Fruit fly (Drosophila melanogaster) whole organism, embryonic: Measurements from ENCODE around the gene CG15446.

Experiments used
- Adf1 ChIP-seq: fragments of 200-800 bp; sonication (Bioruptor generic); IDR thresholded peaks from 2 replicates; pipeline ENCODE4 v1.3.6; 2022; ENCODE audit warnings: missing biosample characterization, missing genetic modification characterization
- Asciz ChIP-seq: fragments of 200-800 bp; sonication (Bioruptor generic); optimal IDR thresholded peaks from 2 replicates; lab custom pipeline; 2017; ENCODE audit warnings: missing biosample characterization, mild to moderate bottlenecking, missing genetic modification characterization, missing genetic modification reagents
- Bdp1 ChIP-seq: fragments of 200-800 bp; sonication (Bioruptor generic); optimal IDR thresholded peaks from 3 replicates; lab custom pipeline; 2016; ENCODE audit warnings: missing biosample characterization, missing genetic modification characterization
- CG10979 ChIP-seq: fragments of 200-800 bp; sonication (Bioruptor generic); optimal IDR thresholded peaks from 2 replicates; lab custom pipeline; 2018; ENCODE audit warnings: missing biosample characterization, mild to moderate bottlenecking, missing genetic modification characterization, moderate library complexity
- CG11504 ChIP-seq: fragments of 200-800 bp; sonication (Bioruptor generic); optimal IDR thresholded peaks from 3 replicates; lab custom pipeline; 2019; ENCODE audit warnings: missing biosample characterization, mild to moderate bottlenecking, missing genetic modification characterization, moderate library complexity
- CG14050 ChIP-seq: fragments of 200-800 bp; sonication (Bioruptor generic); IDR thresholded peaks from 3 replicates; pipeline ENCODE4 v1.3.6; 2022; ENCODE audit warnings: missing biosample characterization, missing genetic modification characterization
- CG14667 ChIP-seq: fragments of 200-800 bp; sonication (Bioruptor generic); IDR thresholded peaks from 2 replicates; pipeline ENCODE4 v1.3.6; 2022; ENCODE audit warnings: missing biosample characterization, missing genetic modification characterization
- CG16813 ChIP-seq: fragments of 200-800 bp; sonication (Bioruptor generic); IDR thresholded peaks from 3 replicates; pipeline ENCODE4 v1.3.6; 2022; ENCODE audit warnings: missing biosample characterization, missing genetic modification characterization; ENCODE audit not compliant: partially characterized antibody
- CG17802 ChIP-seq: fragments of 200-800 bp; sonication (Bioruptor generic); optimal IDR thresholded peaks from 2 replicates; lab custom pipeline; 2018; ENCODE audit warnings: missing biosample characterization, mild to moderate bottlenecking, missing genetic modification characterization, moderate library complexity
- CG2875 ChIP-seq: fragments of 200-800 bp; sonication (Bioruptor generic); optimal IDR thresholded peaks from 2 replicates; lab custom pipeline; 2017; ENCODE audit warnings: missing biosample characterization, mild to moderate bottlenecking, missing genetic modification characterization, missing genetic modification reagents
- CG31365 ChIP-seq: fragments of 200-800 bp; sonication (Bioruptor generic); optimal IDR thresholded peaks from 2 replicates; lab custom pipeline; 2018; ENCODE audit warnings: missing biosample characterization, mild to moderate bottlenecking, missing genetic modification characterization
- CG34376 ChIP-seq: fragments of 200-800 bp; sonication (Bioruptor generic); optimal IDR thresholded peaks from 2 replicates; lab custom pipeline; 2018; ENCODE audit warnings: missing biosample characterization, mild to moderate bottlenecking, missing genetic modification characterization
- CG3995 ChIP-seq: fragments of 200-800 bp; sonication (Bioruptor generic); optimal IDR thresholded peaks from 3 replicates; lab custom pipeline; 2016; ENCODE audit warnings: missing biosample characterization, missing genetic modification characterization
- CG4282 ChIP-seq: fragments of 200-800 bp; sonication (Bioruptor generic); optimal IDR thresholded peaks from 2 replicates; lab custom pipeline; 2016; ENCODE audit warnings: missing biosample characterization, missing genetic modification characterization
- CG4404 ChIP-seq: fragments of 200-800 bp; sonication (Bioruptor generic); IDR thresholded peaks from 2 replicates; pipeline ENCODE4 v1.3.6; 2022; ENCODE audit warnings: missing biosample characterization, missing genetic modification characterization
- CG5180 ChIP-seq: fragments of 200-800 bp; sonication (Bioruptor generic); optimal IDR thresholded peaks from 3 replicates; lab custom pipeline; 2017; ENCODE audit warnings: missing biosample characterization, missing genetic modification characterization, mild to moderate bottlenecking, moderate library complexity, missing genetic modification reagents
- CG6272 ChIP-seq: fragments of 200-800 bp; sonication (Bioruptor generic); IDR thresholded peaks from 2 replicates; pipeline ENCODE4 v1.3.6; 2022; ENCODE audit warnings: missing biosample characterization, missing genetic modification characterization
- CG7271 ChIP-seq: fragments of 200-800 bp; sonication (Bioruptor generic); optimal IDR thresholded peaks from 2 replicates; lab custom pipeline; 2018; ENCODE audit warnings: missing biosample characterization, mild to moderate bottlenecking, missing genetic modification characterization, moderate library complexity
- CG7963 ChIP-seq: fragments of 200-800 bp; sonication (Bioruptor generic); IDR thresholded peaks from 3 replicates; pipeline ENCODE4 v1.3.6; 2022; ENCODE audit warnings: missing biosample characterization, missing genetic modification characterization; ENCODE audit not compliant: partially characterized antibody
- CG8478 ChIP-seq: fragments of >200 bp; optimal IDR thresholded peaks from 2 replicates; lab custom pipeline; 2018
- CG9609 ChIP-seq: fragments of 200-800 bp; sonication (Bioruptor generic); optimal IDR thresholded peaks from 3 replicates; lab custom pipeline; 2016; ENCODE audit warnings: missing biosample characterization, missing genetic modification characterization
- CG9797 ChIP-seq: fragments of 200-800 bp; sonication (Bioruptor generic); optimal IDR thresholded peaks from 3 replicates; lab custom pipeline; 2018; ENCODE audit warnings: missing biosample characterization, mild to moderate bottlenecking, missing genetic modification characterization
- Deaf1 ChIP-seq: fragments of 200-800 bp; optimal IDR thresholded peaks from 3 replicates; lab custom pipeline; 2019; ENCODE audit warnings: missing biosample characterization, mild to moderate bottlenecking, missing genetic modification characterization, moderate library complexity
- Eip74EF ChIP-seq, 2 experiments: fragments of 200-800 bp in 1 of 2; fragments of >200 bp in 1 of 2; sonication (Bioruptor generic) in 1 of 2; optimal IDR thresholded peaks; 2 replicates each; lab custom pipeline; 2017 to 2019; ENCODE audit warnings: missing biosample characterization in 2 of 2, missing genetic modification characterization in 2 of 2, mild to moderate bottlenecking in 1 of 2, moderate library complexity in 1 of 2
- Hr78 ChIP-seq, 2 experiments: fragments of 200-800 bp in 1 of 2; fragments of >200 bp in 1 of 2; sonication (Bioruptor generic) in 1 of 2; optimal IDR thresholded peaks; 2 replicates each; lab custom pipeline; 2017 to 2019; ENCODE audit warnings: missing biosample characterization in 2 of 2, missing genetic modification characterization in 2 of 2, mild to moderate bottlenecking in 1 of 2, moderate library complexity in 1 of 2
- Jarid2 ChIP-seq: fragments of 200-800 bp; sonication (Bioruptor generic); optimal IDR thresholded peaks from 3 replicates; lab custom pipeline; 2017; ENCODE audit warnings: mild to moderate bottlenecking, missing biosample characterization, missing genetic modification reagents, missing genetic modification characterization
- Med ChIP-seq: fragments of 200-800 bp; sonication (Bioruptor generic); peaks from one replicate; lab custom pipeline; 2016; ENCODE audit warnings: missing biosample characterization, missing genetic modification characterization, mild to moderate bottlenecking, inconsistent platforms, moderate library complexity
- Pdp1 ChIP-seq, 2 experiments: fragments of 200-800 bp; sonication (Bioruptor generic); optimal IDR thresholded peaks; 3 replicates each; lab custom pipeline; 2016; ENCODE audit warnings: missing biosample characterization in 2 of 2, missing genetic modification characterization in 2 of 2, mild to moderate bottlenecking in 1 of 2, moderate library complexity in 1 of 2
- Rfx ChIP-seq: fragments of 200-800 bp; sonication (Bioruptor generic); IDR thresholded peaks from 2 replicates; pipeline ENCODE4 v1.3.6; 2022; ENCODE audit warnings: missing biosample characterization, missing genetic modification characterization
- Sry-β ChIP-seq: fragments of 200-800 bp; sonication (Bioruptor generic); optimal IDR thresholded peaks from 2 replicates; lab custom pipeline; 2018; ENCODE audit warnings: missing biosample characterization, mild to moderate bottlenecking, missing genetic modification characterization, moderate library complexity
- Stat92E ChIP-seq, 3 experiments: fragments of >200 bp in 2 of 3; fragments of 200-800 bp in 1 of 3; sonication (Bioruptor generic) in 1 of 3; optimal IDR thresholded peaks; 2 replicates each; lab custom pipeline; 2017 to 2019; ENCODE audit warnings: missing biosample characterization in 3 of 3, missing genetic modification characterization in 3 of 3, mild to moderate bottlenecking in 1 of 3, moderate library complexity in 1 of 3
- Taf1 ChIP-seq: fragments of 200-800 bp; sonication (Bioruptor generic); IDR thresholded peaks from 2 replicates; pipeline ENCODE4 v1.3.6; 2022; ENCODE audit warnings: missing biosample characterization, missing genetic modification characterization
- ap ChIP-seq: fragments of 200-800 bp; sonication (Bioruptor generic); IDR thresholded peaks from 2 replicates; pipeline ENCODE4 v1.3.6; 2022; ENCODE audit warnings: missing biosample characterization, missing genetic modification characterization
- bab2 ChIP-seq: fragments of 200-800 bp; sonication (Bioruptor generic); optimal IDR thresholded peaks from 2 replicates; lab custom pipeline; 2016; ENCODE audit warnings: missing biosample characterization, missing genetic modification characterization
- bbx ChIP-seq: fragments of 200-800 bp; sonication (Bioruptor generic); IDR thresholded peaks from 2 replicates; pipeline ENCODE4 v1.3.6; 2022; ENCODE audit warnings: missing biosample characterization, missing genetic modification characterization; ENCODE audit not compliant: partially characterized antibody
- br ChIP-seq: fragments of >200 bp; optimal IDR thresholded peaks from 2 replicates; lab custom pipeline; 2017
- cas ChIP-seq: fragments of 200-800 bp; sonication (Bioruptor generic); IDR thresholded peaks from 2 replicates; pipeline ENCODE4 v1.3.6; 2022; ENCODE audit warnings: missing biosample characterization, missing genetic modification characterization
- chif ChIP-seq, 2 experiments: fragments of 200-800 bp; sonication (Bioruptor generic); optimal IDR thresholded peaks; 3 replicates each; lab custom pipeline; 2016; ENCODE audit warnings: missing biosample characterization in 2 of 2, missing genetic modification characterization in 2 of 2
- chinmo ChIP-seq: fragments of 200-800 bp; sonication (Bioruptor generic); IDR thresholded peaks from 4 replicates; pipeline ENCODE4 v1.3.6; 2022; ENCODE audit warnings: missing biosample characterization, missing genetic modification characterization; ENCODE audit not compliant: partially characterized antibody
- disco-r ChIP-seq: fragments of 200-800 bp; sonication (Bioruptor generic); optimal IDR thresholded peaks from 2 replicates; lab custom pipeline; 2016; ENCODE audit warnings: missing biosample characterization, missing genetic modification characterization
- fd96Cb ChIP-seq: fragments of 200-800 bp; sonication (Bioruptor generic); optimal IDR thresholded peaks from 2 replicates; lab custom pipeline; 2018; ENCODE audit warnings: missing biosample characterization, mild to moderate bottlenecking, missing genetic modification characterization, moderate library complexity
- gcm ChIP-seq: fragments of 200-800 bp; sonication (Bioruptor generic); optimal IDR thresholded peaks from 2 replicates; lab custom pipeline; 2019; ENCODE audit warnings: missing biosample characterization, mild to moderate bottlenecking, missing genetic modification characterization, moderate library complexity
- pum ChIP-seq: fragments of 200-800 bp; sonication (Bioruptor generic); optimal IDR thresholded peaks from 2 replicates; lab custom pipeline; 2016; ENCODE audit warnings: missing biosample characterization, missing genetic modification characterization
- ro ChIP-seq: fragments of 200-800 bp; sonication (Bioruptor generic); IDR thresholded peaks from 2 replicates; pipeline ENCODE4 v1.3.6; 2022; ENCODE audit warnings: missing biosample characterization, missing genetic modification characterization
- schlank ChIP-seq: fragments of 200-800 bp; sonication (Bioruptor generic); optimal IDR thresholded peaks from 2 replicates; lab custom pipeline; 2018; ENCODE audit warnings: missing biosample characterization, mild to moderate bottlenecking, missing genetic modification characterization
- scrt ChIP-seq: fragments of 200-800 bp; sonication (Bioruptor generic); optimal IDR thresholded peaks from 2 replicates; lab custom pipeline; 2018; ENCODE audit warnings: missing biosample characterization, mild to moderate bottlenecking, missing genetic modification characterization, moderate library complexity
- sqz ChIP-seq: fragments of 200-800 bp; sonication (Bioruptor generic); optimal IDR thresholded peaks from 3 replicates; lab custom pipeline; 2018; ENCODE audit warnings: missing biosample characterization, mild to moderate bottlenecking, missing genetic modification characterization
- tio ChIP-seq: fragments of 200-800 bp; sonication (Bioruptor generic); optimal IDR thresholded peaks from 2 replicates; lab custom pipeline; 2017; ENCODE audit warnings: missing biosample characterization, missing genetic modification characterization, inconsistent platforms
- twi ChIP-seq: fragments of 200-800 bp; optimal IDR thresholded peaks from 2 replicates; lab custom pipeline; 2019; ENCODE audit warnings: missing biosample characterization, mild to moderate bottlenecking, missing genetic modification characterization, moderate library complexity
- unc-4 ChIP-seq: fragments of 200-800 bp; sonication (Bioruptor generic); IDR thresholded peaks from 2 replicates; pipeline ENCODE4 v1.3.6; 2022; ENCODE audit warnings: missing biosample characterization, missing genetic modification characterization; ENCODE audit not compliant: partially characterized antibody

The CG15446 gene

DNA sequence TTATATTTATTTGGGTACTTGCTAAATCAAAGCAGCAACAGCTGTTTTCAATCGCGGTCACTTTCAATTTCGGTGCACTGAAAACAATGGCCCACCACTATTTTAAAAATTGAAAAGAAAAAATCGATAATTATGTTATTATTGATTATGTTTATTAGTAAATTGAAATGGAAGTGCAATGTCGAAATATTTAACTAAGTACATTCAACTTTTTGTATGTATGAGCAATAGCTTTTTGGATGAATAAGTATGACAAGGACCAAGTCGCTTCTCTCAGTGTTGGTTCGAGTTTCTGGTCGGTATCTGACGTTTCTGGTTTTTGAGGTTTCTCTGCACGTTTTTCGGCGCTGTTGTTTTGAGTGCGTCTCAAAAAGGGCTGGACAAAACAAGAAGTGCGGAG lies 22.2 kb upstream of the CG15446 start (continued):
- no peak for TF ChIP-seq CG16813 (GFP tag; lab: Robert Waterston, UW)
- peak; percentile 13 for TF ChIP-seq schlank (tag; lab: Kevin White, UChicago)
- TF ChIP-seq Eip74EF (GFP tag; optimal IDR thresholded peaks at IDR 0.05; lab: Kevin White, UChicago) = peak in 1 of 2 experiments; percentile 73
- peak; percentile 37; the same call in 2 of the 3 replicates for TF ChIP-seq CG14050 (GFP tag; lab: Robert Waterston, UW)
- TF ChIP-seq CG4404 (GFP tag; lab: Robert Waterston, UW) = peak; percentile 44
- no peak for TF ChIP-seq CG4282 (GFP tag; lab: Kevin White, UChicago)
- TF ChIP-seq Hr78 (GFP tag; optimal IDR thresholded peaks at IDR 0.05; lab: Kevin White, UChicago) = no peak
- peak; percentile 35 for TF ChIP-seq scrt (GFP tag; lab: Kevin White, UChicago)
- peak; percentile 51; the same call in 1 of the 2 replicates for TF ChIP-seq CG6272 (GFP tag; lab: Robert Waterston, UW)
- peak; percentile 35 to 61 for TF ChIP-seq Pdp1 (GFP tag; optimal IDR thresholded peaks at IDR 0.05; lab: Kevin White, UChicago)
- peak; percentile 53 to 61 for TF ChIP-seq chif (GFP tag; optimal IDR thresholded peaks at IDR 0.05; lab: Kevin White, UChicago)
- TF ChIP-seq ap (GFP tag; lab: Robert Waterston, UW) = 0 out of 2 replicates have a peak, but pooled peaks have one; percentile 46
- TF ChIP-seq Bdp1 (GFP tag; lab: Kevin White, UChicago) = peak; percentile 5
- no peak for TF ChIP-seq sqz (GFP tag; lab: Kevin White, UChicago)
- no peak for TF ChIP-seq CG17802 (tag; lab: Kevin White, UChicago)
- no peak for TF ChIP-seq CG34376 (GFP tag; lab: Kevin White, UChicago)
- peak; percentile 56 for TF ChIP-seq bab2 (GFP tag; lab: Kevin White, UChicago)
- TF ChIP-seq CG5180 (GFP tag; lab: Kevin White, UChicago) = no peak
- no peak for TF ChIP-seq Stat92E (GFP tag; optimal IDR thresholded peaks at IDR 0.05; lab: Kevin White, UChicago)
- TF ChIP-seq twi (tag; lab: Kevin White, UChicago) = no peak
- no peak for TF ChIP-seq unc-4 (GFP tag; lab: Robert Waterston, UW)
- peak; percentile 0 for TF ChIP-seq Jarid2 (GFP tag; lab: Kevin White, UChicago)
- no peak for TF ChIP-seq CG8478 (lab: Kevin White, UChicago)
- TF ChIP-seq CG31365 (tag; lab: Kevin White, UChicago) = no peak
- TF ChIP-seq chinmo (GFP tag; lab: Robert Waterston, UW) = no peak
- TF ChIP-seq CG14667 (GFP tag; lab: Robert Waterston, UW) = peak; percentile 43
- no peak for TF ChIP-seq ro (GFP tag; lab: Robert Waterston, UW)
- TF ChIP-seq Asciz (GFP tag; lab: Kevin White, UChicago) = peak; percentile 50
- no peak for TF ChIP-seq CG7963 (GFP tag; lab: Robert Waterston, UW)
- TF ChIP-seq Med (GFP tag; lab: Kevin White, UChicago) = peak; percentile 92
- no peak for TF ChIP-seq br (lab: Kevin White, UChicago)
- no peak for TF ChIP-seq Adf1
- TF ChIP-seq disco-r (GFP tag; lab: Kevin White, UChicago) = no peak
- peak; percentile 30 for TF ChIP-seq CG9609
- TF ChIP-seq fd96Cb (tag; lab: Kevin White, UChicago) = peak; percentile 71
- TF ChIP-seq pum (GFP tag; lab: Kevin White, UChicago) = peak; percentile 31
- TF ChIP-seq Rfx = peak; percentile 80

dm6 chrX:21123499-21123898 lies 21.5 kb upstream of the CG15446 start, which contains the start of gene ldd:
ldd (plus strand) TSS chrX:21123634.
- TF ChIP-seq CG3995 (GFP tag; lab: Kevin White, UChicago) (no peak), CG9797 (GFP tag; lab: Kevin White, UChicago) (no peak), bbx (GFP tag; lab: Robert Waterston, UW) (no peak), Taf1 (GFP tag; lab: Robert Waterston, UW) (no peak), Sry-β (no peak), gcm (GFP tag; lab: Kevin White, UChicago) (no peak), tio (GFP tag; lab: Kevin White, UChicago) (no peak), CG7271 (tag; lab: Kevin White, UChicago) (no peak), CG2875 (GFP tag; lab: Kevin White, UChicago) (no peak), CG10979 (tag; lab: Kevin White, UChicago) (no peak), cas (GFP tag; lab: Robert Waterston, UW) (no peak), Deaf1 (tag; lab: Kevin White, UChicago) (peak; percentile 48), CG11504 (tag; lab: Kevin White, UChicago) (peak; percentile 98), Med (GFP tag; lab: Kevin White, UChicago) (peak; percentile 18)
